Fruit fly (Drosophila melanogaster) whole organism, embryonic: ENCODE results near the gene TotB.

Source experiments
- Abd-B ChIP-seq: fragments of 200-800 bp; sonication (Bioruptor generic); optimal IDR thresholded peaks from 2 replicates; lab custom pipeline; 2018; ENCODE audit warnings: missing biosample characterization, mild to moderate bottlenecking, missing genetic modification characterization, moderate library complexity
- CG11085 ChIP-seq: fragments of 200-800 bp; sonication (Bioruptor generic); IDR thresholded peaks from 2 replicates; pipeline ENCODE4 v1.3.6; 2022; ENCODE audit warnings: missing biosample characterization, missing genetic modification characterization
- CG12155 ChIP-seq: fragments of 200-800 bp; sonication (Bioruptor generic); optimal IDR thresholded peaks from 3 replicates; lab custom pipeline; 2016; ENCODE audit warnings: missing biosample characterization, missing genetic modification characterization
- CG12744 ChIP-seq: fragments of 200-800 bp; sonication (Bioruptor generic); optimal IDR thresholded peaks from 2 replicates; lab custom pipeline; 2016; ENCODE audit warnings: missing biosample characterization, missing genetic modification characterization
- CG14710 ChIP-seq: fragments of 200-800 bp; sonication (Bioruptor generic); optimal IDR thresholded peaks from 3 replicates; lab custom pipeline; 2019; ENCODE audit warnings: missing biosample characterization, mild to moderate bottlenecking, missing genetic modification characterization, moderate library complexity
- CG15514 ChIP-seq: fragments of 200-800 bp; sonication (Bioruptor generic); optimal IDR thresholded peaks from 3 replicates; lab custom pipeline; 2017; ENCODE audit warnings: missing biosample characterization, missing genetic modification characterization, mild to moderate bottlenecking, moderate library complexity, missing genetic modification reagents
- CG17186 ChIP-seq: fragments of 200-800 bp; sonication (Bioruptor generic); optimal IDR thresholded peaks from 3 replicates; lab custom pipeline; 2017; ENCODE audit warnings: missing biosample characterization, missing genetic modification reagents, missing genetic modification characterization
- CG17568 ChIP-seq: fragments of 200-800 bp; sonication (Bioruptor generic); optimal IDR thresholded peaks from 2 replicates; lab custom pipeline; 2018; ENCODE audit warnings: missing biosample characterization, mild to moderate bottlenecking, missing genetic modification characterization, moderate library complexity
- CG2889 ChIP-seq: fragments of 200-800 bp; sonication (Bioruptor generic); IDR thresholded peaks from 3 replicates; pipeline ENCODE4 v1.3.6; 2022; ENCODE audit warnings: missing biosample characterization, missing genetic modification characterization
- CG31441 ChIP-seq: fragments of 200-800 bp; sonication (Bioruptor generic); IDR thresholded peaks from 2 replicates; pipeline ENCODE4 v1.3.6; 2022; ENCODE audit warnings: missing biosample characterization, missing genetic modification characterization
- CG34224 ChIP-seq: fragments of 200-800 bp; sonication (Bioruptor generic); IDR thresholded peaks from 3 replicates; pipeline ENCODE4 v1.3.6; 2022; ENCODE audit warnings: missing biosample characterization, missing genetic modification characterization; ENCODE audit not compliant: partially characterized antibody
- CG43689 ChIP-seq: fragments of 200-800 bp; sonication (Bioruptor generic); IDR thresholded peaks from 2 replicates; pipeline ENCODE4 v1.3.6; 2022; ENCODE audit warnings: missing biosample characterization, missing genetic modification characterization
- CG4404 ChIP-seq: fragments of 200-800 bp; sonication (Bioruptor generic); IDR thresholded peaks from 2 replicates; pipeline ENCODE4 v1.3.6; 2022; ENCODE audit warnings: missing biosample characterization, missing genetic modification characterization
- CG4617 ChIP-seq: fragments of 200-800 bp; sonication (Bioruptor generic); optimal IDR thresholded peaks from 3 replicates; lab custom pipeline; 2016; ENCODE audit warnings: missing biosample characterization, missing genetic modification characterization, borderline replicate concordance
- CG6254 ChIP-seq: fragments of 200-800 bp; sonication (Bioruptor generic); optimal IDR thresholded peaks from 3 replicates; lab custom pipeline; 2017; ENCODE audit warnings: mild to moderate bottlenecking, missing biosample characterization, missing genetic modification reagents, missing genetic modification characterization
- CG6272 ChIP-seq: fragments of 200-800 bp; sonication (Bioruptor generic); IDR thresholded peaks from 2 replicates; pipeline ENCODE4 v1.3.6; 2022; ENCODE audit warnings: missing biosample characterization, missing genetic modification characterization
- D ChIP-seq, 2 experiments: fragments of 200-800 bp in 1 of 2; fragments of >200 bp in 1 of 2; sonication (Bioruptor generic) in 1 of 2; optimal IDR thresholded peaks; 2 replicates in 1 of 2; 3 replicates in 1 of 2; lab custom pipeline; 2017; ENCODE audit warnings: mild to moderate bottlenecking in 1 of 2, missing biosample characterization in 1 of 2, missing genetic modification characterization in 1 of 2, missing genetic modification reagents in 1 of 2
- Dek ChIP-seq: fragments of 200-800 bp; sonication (Bioruptor generic); optimal IDR thresholded peaks from 3 replicates; lab custom pipeline; 2019; ENCODE audit warnings: missing biosample characterization, mild to moderate bottlenecking, missing genetic modification characterization, moderate library complexity
- H2.0 ChIP-seq: fragments of 200-800 bp; sonication (Bioruptor generic); IDR thresholded peaks from 2 replicates; pipeline ENCODE4 v1.3.6; 2022; ENCODE audit warnings: missing biosample characterization, missing genetic modification characterization
- Hmr ChIP-seq: fragments of 200-800 bp; sonication (Bioruptor generic); optimal IDR thresholded peaks from 3 replicates; lab custom pipeline; 2017; ENCODE audit warnings: mild to moderate bottlenecking, missing biosample characterization, missing genetic modification reagents, missing genetic modification characterization
- Hsf ChIP-seq: fragments of 200-800 bp; sonication (Bioruptor generic); optimal IDR thresholded peaks from 3 replicates; lab custom pipeline; 2016; ENCODE audit warnings: missing biosample characterization, missing genetic modification characterization
- Lpt ChIP-seq: fragments of >200 bp; optimal IDR thresholded peaks from 2 replicates; lab custom pipeline; 2018; ENCODE audit warnings: missing biosample characterization, missing genetic modification characterization
- Neu2 ChIP-seq: fragments of 200-800 bp; sonication (Bioruptor generic); optimal IDR thresholded peaks from 3 replicates; lab custom pipeline; 2016; ENCODE audit warnings: missing biosample characterization, missing genetic modification characterization, borderline replicate concordance
- Sry-δ ChIP-seq: fragments of 200-800 bp; sonication (Bioruptor generic); optimal IDR thresholded peaks from 2 replicates; lab custom pipeline; 2016; ENCODE audit warnings: missing biosample characterization, missing genetic modification characterization
- ara ChIP-seq: fragments of 200-800 bp; sonication (Bioruptor generic); IDR thresholded peaks from 2 replicates; pipeline ENCODE4 v1.3.6; 2022; ENCODE audit warnings: missing biosample characterization, missing genetic modification characterization
- ash1 ChIP-seq: fragments of 200-800 bp; sonication (Bioruptor generic); optimal IDR thresholded peaks from 2 replicates; lab custom pipeline; 2018; ENCODE audit warnings: missing biosample characterization, mild to moderate bottlenecking, missing genetic modification characterization
- bcd ChIP-seq: fragments of 200-800 bp; sonication (Bioruptor generic); optimal IDR thresholded peaks from 2 replicates; lab custom pipeline; 2017; ENCODE audit warnings: missing biosample characterization, mild to moderate bottlenecking, missing genetic modification characterization
- cg ChIP-seq: fragments of 200-800 bp; sonication (Bioruptor generic); optimal IDR thresholded peaks from 3 replicates; lab custom pipeline; 2019; ENCODE audit warnings: missing biosample characterization, mild to moderate bottlenecking, missing genetic modification characterization, moderate library complexity
- corto ChIP-seq: fragments of 200-800 bp; sonication (Bioruptor generic); optimal IDR thresholded peaks from 2 replicates; lab custom pipeline; 2016; ENCODE audit warnings: missing biosample characterization, mild to moderate bottlenecking, missing genetic modification characterization, moderate library complexity
- croc ChIP-seq: fragments of 200-800 bp; sonication (Bioruptor generic); conservative IDR thresholded peaks from 3 replicates; pipeline ENCODE4 v1.3.6; 2022; ENCODE audit warnings: missing biosample characterization, missing genetic modification characterization
- eyg ChIP-seq: fragments of 200-800 bp; sonication (Bioruptor generic); optimal IDR thresholded peaks from 3 replicates; lab custom pipeline; 2016; ENCODE audit warnings: missing biosample characterization, missing genetic modification characterization
- hb ChIP-seq: fragments of 200-800 bp; sonication (Bioruptor generic); IDR thresholded peaks from 3 replicates; pipeline ENCODE4 v1.3.6; 2022; ENCODE audit warnings: missing biosample characterization, missing genetic modification characterization; ENCODE audit not compliant: partially characterized antibody
- hkb ChIP-seq, 2 experiments: fragments of 200-800 bp in 1 of 2; fragments of >200 bp in 1 of 2; sonication (Bioruptor generic) in 1 of 2; IDR thresholded peaks in 1 of 2; optimal IDR thresholded peaks in 1 of 2; 2 replicates each; pipeline versions ENCODE4 v1.3.6 to Lab custom; 2017 to 2022; ENCODE audit warnings: missing biosample characterization in 1 of 2, missing genetic modification characterization in 1 of 2
- inv ChIP-seq: fragments of 200-800 bp; sonication (Bioruptor generic); IDR thresholded peaks from 2 replicates; pipeline ENCODE4 v1.3.6; 2022; ENCODE audit warnings: missing biosample characterization, missing genetic modification characterization; ENCODE audit not compliant: partially characterized antibody
- lab ChIP-seq: fragments of 200-800 bp; sonication (Bioruptor generic); optimal IDR thresholded peaks from 3 replicates; lab custom pipeline; 2017; ENCODE audit warnings: missing biosample characterization, missing genetic modification characterization, mild to moderate bottlenecking, moderate library complexity, missing genetic modification reagents
- lilli ChIP-seq: fragments of 200-800 bp; sonication (Bioruptor generic); optimal IDR thresholded peaks from 3 replicates; lab custom pipeline; 2016; ENCODE audit warnings: missing biosample characterization, missing genetic modification characterization
- lov ChIP-seq, 2 experiments: fragments of 200-800 bp in 1 of 2; fragments of >200 bp in 1 of 2; sonication (Bioruptor generic) in 1 of 2; IDR thresholded peaks in 1 of 2; optimal IDR thresholded peaks in 1 of 2; 2 replicates in 1 of 2; 3 replicates in 1 of 2; pipeline versions ENCODE4 v1.3.6 to Lab custom; 2017 to 2022; ENCODE audit warnings: missing biosample characterization in 1 of 2, missing genetic modification characterization in 1 of 2
- maf-S ChIP-seq: fragments of 200-800 bp; sonication (Bioruptor generic); optimal IDR thresholded peaks from 2 replicates; lab custom pipeline; 2016; ENCODE audit warnings: missing biosample characterization, missing genetic modification characterization
- mam ChIP-seq: fragments of 200-800 bp; sonication (Bioruptor generic); optimal IDR thresholded peaks from 3 replicates; lab custom pipeline; 2016; ENCODE audit warnings: missing biosample characterization, missing genetic modification characterization
- odd ChIP-seq: fragments of 200-800 bp; sonication (Bioruptor generic); optimal IDR thresholded peaks from 2 replicates; lab custom pipeline; 2017; ENCODE audit warnings: missing biosample characterization, mild to moderate bottlenecking, missing genetic modification characterization
- pfk ChIP-seq: fragments of 200-800 bp; sonication (Bioruptor generic); optimal IDR thresholded peaks from 2 replicates; lab custom pipeline; 2018; ENCODE audit warnings: missing biosample characterization, mild to moderate bottlenecking, missing genetic modification characterization, moderate library complexity
- pros ChIP-seq: fragments of 200-800 bp; sonication (Bioruptor generic); optimal IDR thresholded peaks from 3 replicates; lab custom pipeline; 2019; ENCODE audit warnings: missing biosample characterization, mild to moderate bottlenecking, missing genetic modification characterization, moderate library complexity
- sens ChIP-seq: fragments of 200-800 bp; sonication (Bioruptor generic); peaks from one replicate; lab custom pipeline; 2016; ENCODE audit warnings: missing biosample characterization, missing genetic modification characterization
- sens-2 ChIP-seq: fragments of 200-800 bp; sonication (Bioruptor generic); IDR thresholded peaks from 2 replicates; pipeline ENCODE4 v1.3.6; 2022; ENCODE audit warnings: missing biosample characterization, missing genetic modification characterization
- slbo ChIP-seq: fragments of 200-800 bp; sonication (Bioruptor generic); IDR thresholded peaks from 2 replicates; pipeline ENCODE4 v1.3.6; 2022; ENCODE audit warnings: missing biosample characterization, missing genetic modification characterization
- sna ChIP-seq: fragments of 200-800 bp; sonication (Bioruptor generic); IDR thresholded peaks from 2 replicates; pipeline ENCODE4 v1.3.6; 2022; ENCODE audit warnings: missing biosample characterization, missing genetic modification characterization; ENCODE audit not compliant: partially characterized antibody
- sr ChIP-seq: fragments of 200-800 bp; sonication (Bioruptor generic); IDR thresholded peaks from 3 replicates; pipeline ENCODE4 v1.3.6; 2022; ENCODE audit warnings: missing biosample characterization, missing genetic modification characterization

Gene TotB

dm6 chr3R:20830153-20830695, 43.5 kb upstream of the TotB start, which contains the start of gene Adss (continued):
- TF ChIP-seq CG4404 (GFP tag; lab: Robert Waterston, UW) (no peak), CG2889 (GFP tag; lab: Robert Waterston, UW) (0 out of 3 replicates have a peak, but pooled peaks have one; percentile 40), slbo (GFP tag; lab: Robert Waterston, UW) (peak; percentile 54), bcd (GFP tag; lab: Kevin White, UChicago) (peak; percentile 24), D (optimal IDR thresholded peaks at IDR 0.05; lab: Kevin White, UChicago) (peak; percentile 62), D (GFP tag; optimal IDR thresholded peaks at IDR 0.05; lab: Kevin White, UChicago) (no peak), CG17186 (GFP tag; lab: Kevin White, UChicago) (peak; percentile 89), CG6272 (0 out of 2 replicates have a peak, but pooled peaks have one; percentile 8), ash1 (GFP tag; lab: Kevin White, UChicago) (peak; percentile 44), sna (GFP tag; lab: Robert Waterston, UW) (peak; percentile 34; the same call in 1 of the 2 replicates), maf-S (GFP tag; lab: Kevin White, UChicago) (peak; percentile 4), sens-2 (GFP tag; lab: Robert Waterston, UW) (no peak), Hsf (no peak), Neu2 (no peak), CG34224 (GFP tag; lab: Robert Waterston, UW) (no peak; the same call in 1 of the 3 replicates), hb (no peak), Sry-δ (peak; percentile 12), lab (GFP tag; lab: Kevin White, UChicago) (peak; percentile 63), CG4617 (GFP tag; lab: Kevin White, UChicago) (peak; percentile 21), croc (GFP tag; lab: Robert Waterston, UW) (no peak), corto (no peak), CG31441 (0 out of 2 replicates have a peak, but pooled peaks have one; percentile 14), Lpt (GFP tag; lab: Kevin White, UChicago) (peak; percentile 46), CG14710 (tag; lab: Kevin White, UChicago) (peak; percentile 21), CG12744 (peak; percentile 20), CG43689 (no peak), H2.0 (GFP tag; lab: Robert Waterston, UW) (0 out of 2 replicates have a peak, but pooled peaks have one; percentile 12), Abd-B (GFP tag; lab: Kevin White, UChicago) (peak; percentile 47), pros (GFP tag; lab: Kevin White, UChicago) (no peak), ara (GFP tag; lab: Robert Waterston, UW) (0 out of 2 replicates have a peak, but pooled peaks have one; percentile 41), CG17568 (GFP tag; lab: Kevin White, UChicago) (no peak), sr (GFP tag; lab: Robert Waterston, UW) (peak; percentile 98), CG11085 (no peak), sens (GFP tag; lab: Kevin White, UChicago) (peak; percentile 73), CG12155 (GFP tag; lab: Kevin White, UChicago) (peak; percentile 7), eyg (GFP tag; lab: Kevin White, UChicago) (peak; percentile 2), CG6254 (GFP tag; lab: Kevin White, UChicago) (peak; percentile 57), Hmr (GFP tag; lab: Kevin White, UChicago) (peak; percentile 50), lilli (GFP tag; lab: Kevin White, UChicago) (peak; percentile 45), odd (GFP tag; lab: Kevin White, UChicago) (no peak), Dek (tag; lab: Kevin White, UChicago) (peak; percentile 13), inv (peak; percentile 11; the same call in 1 of the 2 replicates), cg (GFP tag; lab: Kevin White, UChicago) (peak; percentile 77), lov (optimal IDR thresholded peaks at IDR 0.05; lab: Kevin White, UChicago) (no peak), lov (GFP tag; IDR thresholded peaks at IDR 0.05; lab: Robert Waterston, UW) (peak; percentile 61; the same call in 2 of the 3 replicates), hkb (optimal IDR thresholded peaks at IDR 0.05; lab: Kevin White, UChicago) (no peak), hkb (GFP tag; IDR thresholded peaks at IDR 0.05; lab: Robert Waterston, UW) (peak; percentile 54), pfk (peak; percentile 65), CG15514 (peak; percentile 66), mam (GFP tag; lab: Kevin White, UChicago) (peak; percentile 10)
